Fruit fly (Drosophila melanogaster): ENCODE data around the gene cwo.

DNA sequence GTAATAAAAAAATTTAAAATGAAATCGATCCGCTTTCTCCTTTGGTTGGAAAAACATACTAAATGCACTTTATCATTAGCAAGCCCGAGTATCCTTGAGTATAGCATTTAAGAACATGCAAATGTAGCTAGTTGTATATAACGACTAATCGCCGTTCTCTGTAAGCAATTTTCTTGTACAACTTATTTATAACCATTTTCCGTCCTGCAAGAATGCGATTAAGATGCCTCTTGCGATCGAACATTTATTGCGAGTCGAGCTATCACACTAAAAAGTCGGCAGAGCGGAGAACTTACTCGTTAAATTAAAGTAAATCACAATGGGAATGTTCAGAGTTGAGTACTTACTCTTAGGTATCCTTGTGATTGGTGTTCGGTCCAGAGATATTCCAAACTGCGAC, 12.7 kb downstream of the cwo start, which contains the start of gene mthl11:
- TF ChIP-seq pan (optimal IDR thresholded peaks at IDR 0.05), result no peak
- TF ChIP-seq psq (optimal IDR thresholded peaks at IDR 0.05), result no peak
- TF ChIP-seq EcR (GFP tag; optimal IDR thresholded peaks at IDR 0.05), result no peak
- no peak for TF ChIP-seq CG8478 (optimal IDR thresholded peaks at IDR 0.05)
- TF ChIP-seq Dll (optimal IDR thresholded peaks at IDR 0.05), result no peak

All from whole organism.